Fruit fly (Drosophila melanogaster) whole organism, embryonic: ENCODE measurements around the gene CG17717.

ENCODE experiments used
- Blimp-1 ChIP-seq: fragments of 200-800 bp; sonication (Bioruptor generic); optimal IDR thresholded peaks from 3 replicates; lab custom pipeline; 2018; ENCODE audit warnings: missing biosample characterization, missing genetic modification characterization, mild to moderate bottlenecking, moderate library complexity, missing genetic modification reagents
- CG13287 ChIP-seq: fragments of 200-800 bp; sonication (Bioruptor generic); IDR thresholded peaks from 2 replicates; pipeline ENCODE4 v1.3.6; 2022; ENCODE audit warnings: missing biosample characterization, missing genetic modification characterization; ENCODE audit not compliant: partially characterized antibody
- CG13775 ChIP-seq: fragments of 200-800 bp; sonication (Bioruptor generic); optimal IDR thresholded peaks from 3 replicates; lab custom pipeline; 2017; ENCODE audit warnings: missing biosample characterization, mild to moderate bottlenecking, missing genetic modification characterization
- CG31441 ChIP-seq: fragments of 200-800 bp; sonication (Bioruptor generic); IDR thresholded peaks from 2 replicates; pipeline ENCODE4 v1.3.6; 2022; ENCODE audit warnings: missing biosample characterization, missing genetic modification characterization
- Doc3 ChIP-seq: fragments of 200-800 bp; sonication (Bioruptor generic); IDR thresholded peaks from 3 replicates; pipeline ENCODE4 v1.3.6; 2022; ENCODE audit warnings: missing biosample characterization, missing genetic modification characterization; ENCODE audit not compliant: partially characterized antibody
- Jarid2 ChIP-seq: fragments of 200-800 bp; sonication (Bioruptor generic); optimal IDR thresholded peaks from 3 replicates; lab custom pipeline; 2017; ENCODE audit warnings: mild to moderate bottlenecking, missing biosample characterization, missing genetic modification reagents, missing genetic modification characterization
- MTF-1 ChIP-seq: fragments of 200-800 bp; sonication (Bioruptor generic); optimal IDR thresholded peaks from 2 replicates; lab custom pipeline; 2018; ENCODE audit warnings: missing biosample characterization, mild to moderate bottlenecking, missing genetic modification characterization, borderline replicate concordance
- NFAT ChIP-seq: fragments of 200-800 bp; sonication (Bioruptor generic); IDR thresholded peaks from 2 replicates; pipeline ENCODE4 v1.3.6; 2022; ENCODE audit warnings: missing biosample characterization, missing genetic modification characterization
- Optix ChIP-seq: fragments of 200-800 bp; sonication (Bioruptor generic); IDR thresholded peaks from 3 replicates; pipeline ENCODE4 v1.3.6; 2022; ENCODE audit warnings: missing biosample characterization, missing genetic modification characterization
- PHDP ChIP-seq: fragments of 200-800 bp; sonication (Bioruptor generic); optimal IDR thresholded peaks from 3 replicates; lab custom pipeline; 2018; ENCODE audit warnings: missing biosample characterization, mild to moderate bottlenecking, missing genetic modification characterization, moderate library complexity
- aop ChIP-seq: fragments of 200-800 bp; sonication (Bioruptor generic); IDR thresholded peaks from 2 replicates; pipeline ENCODE4 v1.3.6; 2022; ENCODE audit warnings: missing biosample characterization, missing genetic modification characterization
- her ChIP-seq: fragments of 200-800 bp; sonication (Bioruptor generic); optimal IDR thresholded peaks from 2 replicates; lab custom pipeline; 2016; ENCODE audit warnings: missing biosample characterization, missing genetic modification characterization
- psq ChIP-seq: fragments of 200-800 bp; sonication (Bioruptor generic); optimal IDR thresholded peaks from 2 replicates; lab custom pipeline; 2017; ENCODE audit warnings: missing biosample characterization, missing genetic modification characterization
- zf30C ChIP-seq: fragments of 200-800 bp; sonication (Bioruptor generic); optimal IDR thresholded peaks from 3 replicates; lab custom pipeline; 2018; ENCODE audit warnings: missing biosample characterization, mild to moderate bottlenecking, missing genetic modification characterization

DNA sequence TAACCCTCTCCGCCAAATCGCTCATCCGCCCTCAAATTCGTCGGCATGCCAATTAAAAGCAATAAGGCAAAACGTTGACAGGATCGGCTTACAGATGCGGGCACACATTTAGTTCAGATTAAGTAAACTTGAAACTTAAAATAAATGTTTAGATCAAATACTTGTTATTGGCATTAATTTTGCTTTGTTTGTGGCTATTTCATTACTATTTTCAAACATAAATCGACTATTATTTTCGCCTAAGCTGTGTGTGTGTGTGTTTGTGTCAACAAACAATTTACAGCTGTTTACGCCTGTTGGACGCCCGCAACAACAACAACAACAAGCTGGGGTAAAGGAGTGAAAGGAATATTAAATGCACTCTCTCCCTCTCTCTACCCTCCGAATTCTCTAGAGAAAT, 12.1 kb downstream of the CG17717 start:
- TF ChIP-seq CG13287 (GFP tag; lab: Robert Waterston, UW) (no peak), MTF-1 (no peak), PHDP (tag; lab: Kevin White, UChicago) (no peak), Optix (no peak), psq (GFP tag; lab: Kevin White, UChicago) (no peak), Jarid2 (no peak), Blimp-1 (GFP tag; lab: Kevin White, UChicago) (no peak), aop (GFP tag; lab: Robert Waterston, UW) (no peak), Doc3 (GFP tag; lab: Robert Waterston, UW) (no peak), her (no peak), CG31441 (GFP tag; lab: Robert Waterston, UW) (no peak), CG13775 (GFP tag; lab: Kevin White, UChicago) (no peak), NFAT (GFP tag; lab: Robert Waterston, UW) (no peak), zf30C (GFP tag; lab: Kevin White, UChicago) (no peak)
